Fruit fly (Drosophila melanogaster) whole organism, embryonic: ENCODE measurements around the gene CG8673.
A peak's percentile ranks its signal among the peaks of the same experiment; 100 is the strongest.

Experiments used
- CG2199 ChIP-seq: fragments of 200-800 bp; sonication (Bioruptor generic); IDR thresholded peaks from 3 replicates; pipeline ENCODE4 v1.3.6; 2022; ENCODE audit warnings: missing biosample characterization, missing genetic modification characterization
- CG33557 ChIP-seq: fragments of 200-800 bp; sonication (Bioruptor generic); optimal IDR thresholded peaks from 2 replicates; lab custom pipeline; 2019; ENCODE audit warnings: missing biosample characterization, mild to moderate bottlenecking, missing genetic modification characterization, moderate library complexity
- CG8924 ChIP-seq: fragments of 200-800 bp; optimal IDR thresholded peaks from 3 replicates; lab custom pipeline; 2019; ENCODE audit warnings: missing biosample characterization, mild to moderate bottlenecking, missing genetic modification characterization, moderate library complexity
- gem ChIP-seq: fragments of 200-800 bp; sonication (Bioruptor generic); optimal IDR thresholded peaks from 2 replicates; lab custom pipeline; 2019; ENCODE audit warnings: missing biosample characterization, mild to moderate bottlenecking, missing genetic modification characterization, moderate library complexity
- grn ChIP-seq: fragments of 200-800 bp; sonication (Bioruptor generic); optimal IDR thresholded peaks from 3 replicates; lab custom pipeline; 2017; ENCODE audit warnings: missing biosample characterization, missing genetic modification characterization

DNA sequence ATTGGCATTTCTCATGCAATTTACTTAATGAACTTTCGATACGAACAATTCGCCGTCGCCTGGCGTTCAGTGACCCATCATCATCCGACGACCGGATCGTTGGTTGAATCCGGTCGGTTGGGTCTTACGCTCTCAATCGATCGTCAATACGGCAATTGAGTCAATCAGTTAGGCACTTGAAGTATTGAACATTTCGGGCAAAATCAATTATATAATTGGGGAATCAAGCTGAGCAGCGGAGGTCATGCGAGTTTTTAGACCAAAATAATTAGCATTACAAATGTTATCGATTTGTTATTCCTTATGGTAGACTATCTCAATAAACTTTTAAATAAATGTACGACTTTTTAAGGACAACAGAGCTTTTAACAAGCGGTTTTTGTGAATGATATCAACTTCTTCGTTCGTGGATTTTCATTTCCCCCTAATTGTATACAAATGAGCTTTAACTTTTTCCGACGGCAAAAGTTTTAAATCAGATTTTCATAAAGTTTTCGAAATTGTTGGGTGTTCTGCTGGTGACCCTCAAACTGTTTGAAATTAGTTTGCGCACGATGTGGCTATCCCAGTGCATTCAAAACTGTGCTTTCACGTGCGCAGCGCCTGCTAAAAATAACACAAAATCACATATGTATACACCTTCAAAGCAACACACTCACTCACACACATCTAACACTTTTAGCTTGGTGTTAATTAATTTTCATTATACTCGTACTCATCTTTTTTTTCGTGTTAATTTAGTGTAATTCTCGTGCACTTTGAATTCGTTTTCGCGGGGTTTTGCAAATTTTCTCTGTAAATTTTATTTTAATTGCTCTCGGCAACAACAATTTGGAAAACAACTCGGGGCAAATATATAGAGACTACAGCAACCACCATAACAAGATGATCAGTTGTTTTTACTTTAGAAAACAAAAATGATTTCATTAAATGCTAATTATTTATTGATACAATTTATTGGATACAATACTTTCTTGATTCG lies 25.9 kb upstream of the CG8673 start:
- peak; percentile 18 for TF ChIP-seq gem (tag; lab: Kevin White, UChicago)
- 0 out of 3 replicates have a peak, but pooled peaks have one; percentile 10 for TF ChIP-seq CG2199 (GFP tag; lab: Robert Waterston, UW)
- TF ChIP-seq CG33557, result no peak
- no peak for TF ChIP-seq CG8924 (tag; lab: Kevin White, UChicago)
- TF ChIP-seq grn (GFP tag; lab: Kevin White, UChicago), result no peak
